Fruit fly (Drosophila melanogaster): ENCODE data around the gene Adgf-A.
A peak's percentile ranks its signal among the peaks of the same experiment; 100 is the strongest.

The Adgf-A gene

DNA sequence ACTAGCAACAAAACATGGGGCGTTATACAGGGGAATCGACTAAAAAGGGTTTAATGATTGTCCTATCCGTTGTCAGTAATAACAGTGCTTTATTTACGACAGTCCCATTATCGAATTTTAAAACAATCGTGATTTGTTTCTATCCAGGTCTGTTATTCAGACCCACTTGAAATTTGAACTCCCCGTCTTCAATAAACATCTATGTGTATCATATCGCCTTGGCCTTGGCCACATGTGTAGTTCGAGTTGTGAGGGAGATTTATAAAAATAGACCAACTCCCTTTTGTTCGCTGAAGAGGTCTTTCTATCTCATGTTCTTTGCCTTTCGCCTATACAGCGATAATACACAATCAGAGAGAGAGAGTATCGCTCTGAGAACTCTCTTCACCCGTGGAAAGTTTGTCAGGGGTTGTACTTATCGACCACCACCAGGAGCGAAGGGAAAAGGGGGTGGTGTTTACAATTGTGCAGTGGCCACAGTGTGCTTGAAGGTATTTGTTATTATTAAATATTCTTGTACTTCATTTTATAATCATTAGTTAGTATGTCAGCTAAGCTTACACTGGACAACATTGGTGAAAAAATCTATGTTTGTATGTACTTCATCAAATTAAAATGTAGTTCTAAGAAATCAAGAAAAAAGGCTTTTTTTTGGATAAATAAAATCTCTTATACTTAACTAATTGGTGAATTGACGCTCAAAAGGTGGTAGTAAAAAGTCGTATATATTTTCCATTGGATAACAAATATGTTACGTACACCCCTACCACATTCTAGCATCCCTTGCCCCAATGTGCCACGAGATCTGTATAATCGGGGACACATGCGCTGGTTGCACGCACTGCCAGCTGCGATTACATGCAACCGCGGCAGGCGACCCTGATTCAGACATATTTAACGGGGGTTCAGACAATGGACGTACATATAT, 6.5 kb downstream of the Adgf-A start (continued):
- TF ChIP-seq CG10654 (GFP tag; optimal IDR thresholded peaks at IDR 0.05) (peak; percentile 54), ab (GFP tag; optimal IDR thresholded peaks at IDR 0.05) (no peak), Poxn (GFP tag; IDR thresholded peaks at IDR 0.05) (no peak), CG11723 (GFP tag; optimal IDR thresholded peaks at IDR 0.05) (peak; percentile 69), mam (GFP tag; optimal IDR thresholded peaks at IDR 0.05) (no peak), CG9932 (GFP tag; IDR thresholded peaks at IDR 0.05) (no peak), zf30C (GFP tag; optimal IDR thresholded peaks at IDR 0.05) (no peak), insv (GFP tag; optimal IDR thresholded peaks at IDR 0.05) (no peak), CG4360 (GFP tag; IDR thresholded peaks at IDR 0.05) (peak; percentile 28; the same call in 1 of the 2 replicates), CG10462 (GFP tag; optimal IDR thresholded peaks at IDR 0.05) (peak; percentile 67), CG10565 (GFP tag; optimal IDR thresholded peaks at IDR 0.05) (no peak), Stat92E (GFP tag; optimal IDR thresholded peaks at IDR 0.05) (peak in 1 of 3 experiments; percentile 77), Drgx (GFP tag; IDR thresholded peaks at IDR 0.05) (peak; percentile 36; the same call in 1 of the 2 replicates), Dek (tag; optimal IDR thresholded peaks at IDR 0.05) (no peak), CG10366 (GFP tag; IDR thresholded peaks at IDR 0.05) (peak; percentile 49; the same call in 1 of the 2 replicates), pho (GFP tag; optimal IDR thresholded peaks at IDR 0.05) (no peak), cad (GFP tag; optimal IDR thresholded peaks at IDR 0.05) (no peak), CG1647 (GFP tag; optimal IDR thresholded peaks at IDR 0.05) (peak; percentile 24), CG12071 (GFP tag; optimal IDR thresholded peaks at IDR 0.05) (no peak), Awh (GFP tag; IDR thresholded peaks at IDR 0.05) (peak; percentile 65), schlank (tag; optimal IDR thresholded peaks at IDR 0.05) (no peak), danr (GFP tag; IDR thresholded peaks at IDR 0.05) (peak; percentile 49; the same call in 1 of the 2 replicates), CG7839 (tag; optimal IDR thresholded peaks at IDR 0.05) (peak; percentile 88), CG3407 (GFP tag; optimal IDR thresholded peaks at IDR 0.05) (peak; percentile 84), nmo (GFP tag; optimal IDR thresholded peaks at IDR 0.05) (peak; percentile 94), CG14710 (tag; optimal IDR thresholded peaks at IDR 0.05) (peak; percentile 91), CG6854 (GFP tag; optimal IDR thresholded peaks at IDR 0.05) (peak; percentile 49), sqz (GFP tag; optimal IDR thresholded peaks at IDR 0.05) (peak; percentile 70), sna (GFP tag; IDR thresholded peaks at IDR 0.05; ENCODE audit: partially characterized antibody) (no peak), Gsc (GFP tag; IDR thresholded peaks at IDR 0.05) (no peak), CG15073 (GFP tag; optimal IDR thresholded peaks at IDR 0.05) (no peak), corto (GFP tag; optimal IDR thresholded peaks at IDR 0.05) (no peak), cg (GFP tag; optimal IDR thresholded peaks at IDR 0.05) (no peak), az2 (GFP tag; optimal IDR thresholded peaks at IDR 0.05) (peak; percentile 79), CG12769 (tag; optimal IDR thresholded peaks at IDR 0.05) (no peak), Sox100B (GFP tag; optimal IDR thresholded peaks at IDR 0.05) (peak; percentile 91), crol (GFP tag; IDR thresholded peaks at IDR 0.05) (peak; percentile 88), Rfx (GFP tag; IDR thresholded peaks at IDR 0.05) (no peak), CG11504 (tag; optimal IDR thresholded peaks at IDR 0.05) (peak; percentile 87), so (GFP tag; IDR thresholded peaks at IDR 0.05) (peak; percentile 40; the same call in 2 of the 3 replicates), Oli (tag; optimal IDR thresholded peaks at IDR 0.05) (peak; percentile 82), Nf-YC (tag; optimal IDR thresholded peaks at IDR 0.05) (no peak), Meics (GFP tag; optimal IDR thresholded peaks at IDR 0.05) (peak; percentile 29), CG10431 (GFP tag; optimal IDR thresholded peaks at IDR 0.05) (peak; percentile 80), CG3726 (GFP tag; IDR thresholded peaks at IDR 0.05) (no peak; the same call in 2 of the 3 replicates), CG12236 (GFP tag; optimal IDR thresholded peaks at IDR 0.05) (peak; percentile 55), btn (GFP tag; optimal IDR thresholded peaks at IDR 0.05) (peak; percentile 40), wek (GFP tag; optimal IDR thresholded peaks at IDR 0.05) (no peak)

Measured in whole organism, embryonic.